Worm (Caenorhabditis elegans) whole organism, early embryonic: ENCODE results near the gene math-6.

Source experiments
- B0310.2 ChIP-seq: sonication (generic microtip); optimal IDR thresholded peaks from 2 replicates; lab custom pipeline; 2016; ENCODE audit warnings: mild to moderate bottlenecking, missing genetic modification characterization, missing compliant biosample characterization
- F13C5.2 ChIP-seq: sonication (generic microtip); optimal IDR thresholded peaks from 2 replicates; lab custom pipeline; 2017; ENCODE audit warnings: mild to moderate bottlenecking, missing genetic modification characterization, inconsistent platforms, missing compliant biosample characterization
- aly-1 ChIP-seq: sonication (generic microtip); optimal IDR thresholded peaks from 2 replicates; lab custom pipeline; 2016; ENCODE audit warnings: missing genetic modification characterization, missing compliant biosample characterization
- ama-1 ChIP-seq: fragments of 150-350 bp; optimal IDR thresholded peaks from 2 replicates; lab custom pipeline; 2014
- ceh-13 ChIP-seq: fragments of 200-800 bp; sonication (Bioruptor generic); optimal IDR thresholded peaks from 2 replicates; lab custom pipeline; 2018; ENCODE audit warnings: mild to moderate bottlenecking, missing genetic modification characterization, missing compliant biosample characterization
- ceh-36 ChIP-seq: sonication (generic microtip); optimal IDR thresholded peaks from 2 replicates; lab custom pipeline; 2016; ENCODE audit warnings: missing genetic modification characterization, inconsistent platforms, missing compliant biosample characterization
- ets-7 ChIP-seq: sonication (generic microtip); optimal IDR thresholded peaks from 2 replicates; lab custom pipeline; 2016; ENCODE audit warnings: missing genotype, missing genetic modification characterization, missing compliant biosample characterization
- flt-1 ChIP-seq: fragments of 200-800 bp; sonication (Bioruptor generic); IDR thresholded peaks from 2 replicates; pipeline ENCODE4 v1.3.6; 2022; ENCODE audit warnings: missing genetic modification characterization, missing compliant biosample characterization
- hmbx-1 ChIP-seq: sonication (generic microtip); optimal IDR thresholded peaks from 2 replicates; lab custom pipeline; 2016; ENCODE audit warnings: mild to moderate bottlenecking, missing genetic modification characterization, missing compliant biosample characterization
- hmg-4 ChIP-seq: fragments of 200-800 bp; sonication (Bioruptor generic); optimal IDR thresholded peaks from 2 replicates; lab custom pipeline; 2018; ENCODE audit warnings: mild to moderate bottlenecking, missing genetic modification characterization, missing compliant biosample characterization
- hnd-1 ChIP-seq: sonication (generic microtip); optimal IDR thresholded peaks from 2 replicates; lab custom pipeline; 2016; ENCODE audit warnings: missing genetic modification characterization, missing compliant biosample characterization
- pes-1 ChIP-seq: fragments of 200-800 bp; sonication (Bioruptor generic); IDR thresholded peaks from 2 replicates; pipeline ENCODE4 v1.3.6; 2022; ENCODE audit warnings: missing genetic modification reagents, missing genetic modification characterization, missing compliant biosample characterization
- scrt-1 ChIP-seq: fragments of 200-800 bp; sonication (Bioruptor generic); IDR thresholded peaks from 2 replicates; pipeline ENCODE4 v1.3.6; 2022; ENCODE audit warnings: missing genetic modification characterization, missing compliant biosample characterization
- sea-1 ChIP-seq: fragments of 200-800 bp; sonication (Bioruptor generic); conservative IDR thresholded peaks from 2 replicates; pipeline ENCODE4 v1.3.6; 2022; ENCODE audit warnings: missing genetic modification characterization, missing compliant biosample characterization
- tbx-11 ChIP-seq: fragments of 200-800 bp; sonication (Bioruptor generic); IDR thresholded peaks from 2 replicates; pipeline ENCODE4 v1.3.6; 2022; ENCODE audit warnings: missing genetic modification characterization, missing compliant biosample characterization
- tbx-37 ChIP-seq: fragments of 200-800 bp; sonication (Bioruptor generic); conservative IDR thresholded peaks from 2 replicates; pipeline ENCODE4 v1.3.6; 2022; ENCODE audit warnings: missing genetic modification reagents, missing genetic modification characterization, missing compliant biosample characterization
- tra-4 ChIP-seq: sonication (generic microtip); optimal IDR thresholded peaks from 2 replicates; lab custom pipeline; 2017; ENCODE audit warnings: missing genetic modification characterization, missing compliant biosample characterization

The math-6 gene

DNA sequence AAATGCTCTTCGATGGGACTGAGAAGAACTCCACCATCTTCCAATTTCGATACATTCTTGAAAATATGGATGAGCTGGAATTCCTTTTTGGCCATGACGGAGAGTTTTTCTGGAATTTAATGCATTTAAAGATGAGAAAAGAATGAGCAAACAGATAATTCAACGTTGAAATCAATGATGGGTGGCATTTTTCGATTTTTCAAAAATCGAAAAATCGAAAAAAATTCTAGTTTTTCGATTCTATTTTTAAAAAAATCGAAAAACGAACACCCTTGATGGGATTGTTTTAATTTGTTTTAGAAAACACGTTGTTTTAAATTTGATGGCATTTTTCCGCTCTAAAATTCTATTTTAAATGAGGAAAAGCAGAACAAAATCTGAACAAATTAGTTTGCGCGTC is 28.2 kb upstream of the math-6 start, which contains the start of gene math-31:
Gene math-31, minus strand, starts transcription at position 101 of the 400 bp plus-strand sequence.
- TF ChIP-seq flt-1 (GFP tag; lab: Robert Waterston, UW) = no peak
- TF ChIP-seq B0310.2 (tag; lab: Kevin White, UChicago) = no peak
- no peak for TF ChIP-seq tbx-11 (GFP tag; lab: Robert Waterston, UW)
- TF ChIP-seq hmbx-1 (tag; lab: Kevin White, UChicago) = no peak
- no peak for TF ChIP-seq tbx-37 (GFP tag; lab: Robert Waterston, UW)
- no peak for TF ChIP-seq hnd-1 (tag; lab: Kevin White, UChicago)
- no peak for TF ChIP-seq scrt-1 (GFP tag; lab: Robert Waterston, UW)
- no peak for TF ChIP-seq pes-1 (GFP tag; lab: Robert Waterston, UW)
- no peak for TF ChIP-seq hmg-4
- no peak for TF ChIP-seq ets-7 (tag; lab: Kevin White, UChicago)
- TF ChIP-seq sea-1 (GFP tag; lab: Robert Waterston, UW) = no peak
- no peak for TF ChIP-seq F13C5.2
- no peak for TF ChIP-seq ama-1 (lab: Kevin White, UChicago)
- TF ChIP-seq tra-4 (tag; lab: Kevin White, UChicago) = no peak
- no peak for TF ChIP-seq ceh-36
- TF ChIP-seq ceh-13 (GFP tag; lab: Kevin White, UChicago) = no peak
- no peak for TF ChIP-seq aly-1 (tag; lab: Kevin White, UChicago)

DNA sequence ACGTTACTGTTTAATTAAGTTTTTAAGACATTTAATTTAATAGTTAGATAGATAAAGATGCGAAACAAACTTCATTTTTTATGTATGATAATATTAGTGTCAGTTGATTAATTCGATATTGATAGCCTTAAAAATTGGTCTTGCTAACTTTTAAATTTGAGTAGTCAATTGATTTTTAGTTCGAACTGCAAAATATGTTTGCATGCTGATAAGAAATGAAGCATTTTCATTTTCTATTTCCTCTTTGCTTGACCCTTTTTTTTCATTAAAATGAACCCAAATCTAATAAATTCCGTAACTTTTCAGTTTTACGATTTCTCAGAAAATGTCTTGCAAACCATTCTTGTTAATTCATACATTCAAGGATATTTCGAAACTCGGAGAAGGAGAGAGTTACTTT is 20.6 kb upstream of the math-6 start, which contains the start of gene math-22:
Gene math-22, plus strand, starts transcription at position 301 of the 400 bp plus-strand sequence.
- TF ChIP-seq tbx-11 (GFP tag; lab: Robert Waterston, UW) = no peak

DNA sequence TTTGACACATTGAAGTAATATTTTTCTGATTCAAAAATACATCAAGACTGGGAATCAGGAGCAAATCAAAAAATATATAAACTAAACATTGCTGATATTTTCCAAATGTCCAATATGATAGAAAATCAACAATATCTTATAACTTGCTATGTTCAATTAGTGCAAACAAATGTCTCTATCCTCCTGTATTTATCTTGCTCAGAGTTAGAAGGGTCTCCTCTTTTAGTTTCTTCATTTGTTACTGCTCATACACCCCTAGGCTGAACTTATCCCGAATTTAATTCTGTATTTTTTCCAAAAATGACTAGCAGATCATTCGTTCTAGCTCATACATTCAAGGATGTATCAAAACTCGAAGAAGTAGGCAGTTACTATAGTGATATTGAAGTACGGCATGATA is 17.4 kb upstream of the math-6 start, which contains the start of gene math-23:
Gene math-23, plus strand, starts transcription at position 301 of the 400 bp plus-strand sequence.
- TF ChIP-seq ceh-36 = no peak
- TF ChIP-seq hmbx-1 (tag; lab: Kevin White, UChicago) = no peak
- TF ChIP-seq sea-1 (GFP tag; lab: Robert Waterston, UW) = no peak
- TF ChIP-seq flt-1 (GFP tag; lab: Robert Waterston, UW) = no peak
- no peak for TF ChIP-seq ceh-13 (GFP tag; lab: Kevin White, UChicago)
- no peak for TF ChIP-seq ama-1 (lab: Kevin White, UChicago)
- TF ChIP-seq hnd-1 (tag; lab: Kevin White, UChicago) = no peak
- TF ChIP-seq hmg-4 = no peak
- TF ChIP-seq tra-4 (tag; lab: Kevin White, UChicago) = no peak
- TF ChIP-seq scrt-1 (GFP tag; lab: Robert Waterston, UW) = no peak
- TF ChIP-seq aly-1 (tag; lab: Kevin White, UChicago) = no peak

ce11 chrII:1899934-1900333 is 15.4 kb upstream of the math-6 start, which contains the start of gene math-24:
Gene math-24, plus strand, starts transcription at chrII:1900234.
- TF ChIP-seq tra-4 (tag; lab: Kevin White, UChicago) = no peak
- no peak for TF ChIP-seq F13C5.2
- TF ChIP-seq ceh-36 = no peak
- no peak for TF ChIP-seq tbx-37 (GFP tag; lab: Robert Waterston, UW)
- TF ChIP-seq scrt-1 (GFP tag; lab: Robert Waterston, UW) = no peak
- TF ChIP-seq pes-1 (GFP tag; lab: Robert Waterston, UW) = no peak
- no peak for TF ChIP-seq B0310.2 (tag; lab: Kevin White, UChicago)
- TF ChIP-seq aly-1 (tag; lab: Kevin White, UChicago) = no peak
- TF ChIP-seq ceh-13 (GFP tag; lab: Kevin White, UChicago) = no peak
- no peak for TF ChIP-seq hnd-1 (tag; lab: Kevin White, UChicago)

ce11 chrII:1897936-1898335 is 13.4 kb upstream of the math-6 start, which contains the start of gene C46F9.6:
Gene C46F9.6, plus strand, starts transcription at chrII:1898236.
- TF ChIP-seq tbx-37 (GFP tag; lab: Robert Waterston, UW) = no peak
- TF ChIP-seq hmbx-1 (tag; lab: Kevin White, UChicago) = no peak
- TF ChIP-seq pes-1 (GFP tag; lab: Robert Waterston, UW) = no peak
- TF ChIP-seq B0310.2 (tag; lab: Kevin White, UChicago) = no peak
- no peak for TF ChIP-seq flt-1 (GFP tag; lab: Robert Waterston, UW)
- TF ChIP-seq ceh-13 (GFP tag; lab: Kevin White, UChicago) = no peak
- no peak for TF ChIP-seq ceh-36
- no peak for TF ChIP-seq aly-1 (tag; lab: Kevin White, UChicago)
- no peak for TF ChIP-seq tra-4 (tag; lab: Kevin White, UChicago)

- no peak for TF ChIP-seq B0310.2 (tag; lab: Kevin White, UChicago)
- no peak for TF ChIP-seq F13C5.2
- no peak for TF ChIP-seq hmg-4
- no peak for TF ChIP-seq ets-7 (tag; lab: Kevin White, UChicago)
- no peak for TF ChIP-seq tbx-37 (GFP tag; lab: Robert Waterston, UW)
- TF ChIP-seq tbx-11 (GFP tag; lab: Robert Waterston, UW) = no peak
- no peak for TF ChIP-seq flt-1 (GFP tag; lab: Robert Waterston, UW)
- TF ChIP-seq ceh-13 (GFP tag; lab: Kevin White, UChicago) = no peak
- TF ChIP-seq pes-1 (GFP tag; lab: Robert Waterston, UW) = no peak
- TF ChIP-seq scrt-1 (GFP tag; lab: Robert Waterston, UW) = no peak
- no peak for TF ChIP-seq ceh-36
- no peak for TF ChIP-seq hmbx-1 (tag; lab: Kevin White, UChicago)
- TF ChIP-seq aly-1 (tag; lab: Kevin White, UChicago) = no peak
- no peak for TF ChIP-seq sea-1 (GFP tag; lab: Robert Waterston, UW)
- TF ChIP-seq ama-1 (lab: Kevin White, UChicago) = no peak
- TF ChIP-seq tra-4 (tag; lab: Kevin White, UChicago) = no peak
- no peak for TF ChIP-seq hnd-1 (tag; lab: Kevin White, UChicago)
Measured at ce11 chrII:1895762-1896161, 11.2 kb upstream of the math-6 start, which contains the start of gene math-25. Gene math-25, plus strand, starts transcription at chrII:1896062.

DNA sequence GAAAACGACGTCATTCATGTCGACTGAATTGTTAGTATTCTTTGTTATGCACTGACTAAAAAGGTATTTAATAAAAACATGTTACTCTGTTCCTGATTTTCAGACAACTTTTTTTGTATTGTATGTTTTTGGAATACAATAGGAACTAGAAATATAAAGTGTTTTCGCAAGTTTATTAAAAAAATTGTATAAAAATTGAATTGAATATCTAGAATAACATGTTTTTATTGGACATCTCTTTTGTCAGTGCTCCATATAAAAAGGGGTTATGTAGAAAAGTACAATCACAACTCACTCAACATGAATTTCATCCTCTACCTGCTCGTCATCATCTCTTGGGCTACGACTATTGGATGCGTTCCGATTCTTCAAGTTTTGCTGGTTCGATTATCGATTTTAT is 10.7 kb upstream of the math-6 start, which contains the start of gene C46F9.5:
Gene C46F9.5, plus strand, starts transcription at position 301 of the 400 bp plus-strand sequence.
- no peak for TF ChIP-seq ceh-36
- no peak for TF ChIP-seq F13C5.2
- no peak for TF ChIP-seq ets-7 (tag; lab: Kevin White, UChicago)
- no peak for TF ChIP-seq ceh-13 (GFP tag; lab: Kevin White, UChicago)
- TF ChIP-seq hnd-1 (tag; lab: Kevin White, UChicago) = no peak
- no peak for TF ChIP-seq flt-1 (GFP tag; lab: Robert Waterston, UW)
- TF ChIP-seq tbx-11 (GFP tag; lab: Robert Waterston, UW) = no peak
- TF ChIP-seq tra-4 (tag; lab: Kevin White, UChicago) = no peak
- no peak for TF ChIP-seq B0310.2 (tag; lab: Kevin White, UChicago)
